Fruit fly (Drosophila melanogaster): ENCODE data around the gene Ranbp21.

The Ranbp21 gene

dm6 chrX:19631365-19631832 is 20.7 kb downstream of the Ranbp21 start (continued):
- TF ChIP-seq CG17829 (tag; optimal IDR thresholded peaks at IDR 0.05) (no peak), Fer2 (tag; optimal IDR thresholded peaks at IDR 0.05) (no peak), Lim3 (GFP tag; IDR thresholded peaks at IDR 0.05) (no peak), stc (GFP tag; IDR thresholded peaks at IDR 0.05) (no peak), CG13296 (GFP tag; optimal IDR thresholded peaks at IDR 0.05) (no peak), CG11247 (GFP tag; IDR thresholded peaks at IDR 0.05) (no peak), ewg (GFP tag; optimal IDR thresholded peaks at IDR 0.05) (peak; percentile 47), row (GFP tag; IDR thresholded peaks at IDR 0.05) (no peak), CG7357 (GFP tag; IDR thresholded peaks at IDR 0.05) (no peak), CG11695 (GFP tag; IDR thresholded peaks at IDR 0.05) (peak; percentile 64; the same call in 1 of the 3 replicates), Adf1 (GFP tag; IDR thresholded peaks at IDR 0.05) (peak; percentile 87), Xbp1 (GFP tag; optimal IDR thresholded peaks at IDR 0.05) (no peak), prd (optimal IDR thresholded peaks at IDR 0.05) (no peak), prd (GFP tag; IDR thresholded peaks at IDR 0.05) (no peak), slou (GFP tag; optimal IDR thresholded peaks at IDR 0.05) (no peak), CG9932 (GFP tag; IDR thresholded peaks at IDR 0.05) (no peak), Aef1 (GFP tag; IDR thresholded peaks at IDR 0.05) (peak; percentile 67), CG9609 (GFP tag; optimal IDR thresholded peaks at IDR 0.05) (no peak), CG13123 (GFP tag; optimal IDR thresholded peaks at IDR 0.05) (no peak), CG9215 (GFP tag; IDR thresholded peaks at IDR 0.05) (peak; percentile 78), HmgZ (tag; optimal IDR thresholded peaks at IDR 0.05) (peak; percentile 11), sob (GFP tag; IDR thresholded peaks at IDR 0.05) (no peak), stwl (tag; optimal IDR thresholded peaks at IDR 0.05) (no peak), CG18011 (GFP tag; optimal IDR thresholded peaks at IDR 0.05) (no peak), tap (tag; optimal IDR thresholded peaks at IDR 0.05) (no peak), fd96Cb (tag; optimal IDR thresholded peaks at IDR 0.05) (no peak), gt (GFP tag; IDR thresholded peaks at IDR 0.05) (no peak), scrt (GFP tag; optimal IDR thresholded peaks at IDR 0.05) (no peak), bsh (GFP tag; optimal IDR thresholded peaks at IDR 0.05) (no peak), emc (GFP tag; optimal IDR thresholded peaks at IDR 0.05) (no peak), Tbp (GFP tag; optimal IDR thresholded peaks at IDR 0.05) (no peak), HLHmδ (GFP tag; optimal IDR thresholded peaks at IDR 0.05) (peak; percentile 57), CG7372 (GFP tag; IDR thresholded peaks at IDR 0.05) (no peak), CG10654 (GFP tag; optimal IDR thresholded peaks at IDR 0.05) (no peak), onecut (GFP tag; IDR thresholded peaks at IDR 0.05) (no peak), pum (GFP tag; optimal IDR thresholded peaks at IDR 0.05) (no peak), CG17385 (GFP tag; optimal IDR thresholded peaks at IDR 0.05) (peak; percentile 29), hkb (optimal IDR thresholded peaks at IDR 0.05) (no peak), hkb (GFP tag; IDR thresholded peaks at IDR 0.05) (no peak), fd64A (GFP tag; optimal IDR thresholded peaks at IDR 0.05) (no peak), CG8944 (GFP tag; optimal IDR thresholded peaks at IDR 0.05) (no peak), CG8478 (optimal IDR thresholded peaks at IDR 0.05) (peak; percentile 53), nerfin-1 (tag; optimal IDR thresholded peaks at IDR 0.05) (peak; percentile 20), Scr (GFP tag; IDR thresholded peaks at IDR 0.05; ENCODE audit: partially characterized antibody) (peak; percentile 14; the same call in 1 of the 2 replicates), ci (GFP tag; IDR thresholded peaks at IDR 0.05) (peak; percentile 70; the same call in 2 of the 3 replicates), CG7786 (GFP tag; optimal IDR thresholded peaks at IDR 0.05) (no peak), Lhr (GFP tag; optimal IDR thresholded peaks at IDR 0.05) (no peak), sqz (GFP tag; optimal IDR thresholded peaks at IDR 0.05) (no peak), amos (GFP tag; IDR thresholded peaks at IDR 0.05; ENCODE audit: partially characterized antibody) (peak; percentile 51; the same call in 1 of the 2 replicates), CG1602 (GFP tag; optimal IDR thresholded peaks at IDR 0.05) (no peak), so (GFP tag; IDR thresholded peaks at IDR 0.05) (no peak), tup (GFP tag; optimal IDR thresholded peaks at IDR 0.05) (no peak), vvl (GFP tag; IDR thresholded peaks at IDR 0.05) (peak; percentile 38; the same call in 1 of the 2 replicates)

Data from whole organism, embryonic.